Worm (Caenorhabditis elegans) whole organism, L3 larva: ENCODE results near the gene ZK1073.2.

Experiments used
- aly-2 ChIP-seq: fragments of 150-350 bp; optimal IDR thresholded peaks from 2 replicates; lab custom pipeline; 2014; ENCODE audit warnings: missing biosample characterization, missing genetic modification characterization
- ceh-16 ChIP-seq: sonication (generic microtip); optimal IDR thresholded peaks from 2 replicates; lab custom pipeline; 2017; ENCODE audit warnings: missing biosample characterization, missing genetic modification characterization
- elt-3 ChIP-seq, 3 experiments: fragments of 150-350 bp in 1 of 3; sonication (generic microtip) in 2 of 3; optimal IDR thresholded peaks; 2 replicates in 2 of 3; 4 replicates in 1 of 3; lab custom pipeline; 2014 to 2017; ENCODE audit warnings: missing biosample characterization in 3 of 3, missing genetic modification characterization in 3 of 3
- fkh-10 ChIP-seq: sonication (generic microtip); optimal IDR thresholded peaks from 2 replicates; lab custom pipeline; 2017; ENCODE audit warnings: missing biosample characterization, missing genetic modification reagents, missing genetic modification characterization
- nfya-1 ChIP-seq: sonication (generic microtip); optimal IDR thresholded peaks from 2 replicates; lab custom pipeline; 2017; ENCODE audit warnings: missing genetic modification characterization, mild to moderate bottlenecking, missing compliant biosample characterization, antibody characterized with exemption, moderate library complexity; ENCODE audit not compliant: insufficient read depth
- nhr-11 ChIP-seq: fragments of 150-350 bp; optimal IDR thresholded peaks from 2 replicates; lab custom pipeline; 2014; ENCODE audit warnings: missing biosample characterization, missing genetic modification characterization
- nhr-12 ChIP-seq: fragments of 150-350 bp; optimal IDR thresholded peaks from 2 replicates; lab custom pipeline; 2014; ENCODE audit warnings: missing biosample characterization, missing genetic modification characterization
- nhr-28 ChIP-seq: fragments of 150-350 bp; optimal IDR thresholded peaks from 2 replicates; lab custom pipeline; 2014; ENCODE audit warnings: missing biosample characterization, missing genetic modification characterization
- nhr-67 ChIP-seq: fragments of 150-350 bp; optimal IDR thresholded peaks from 2 replicates; lab custom pipeline; 2014; ENCODE audit warnings: missing biosample characterization, missing genetic modification characterization
- nhr-76 ChIP-seq: fragments of 150-350 bp; sonication (generic microtip); optimal IDR thresholded peaks from 5 replicates; lab custom pipeline; 2014; ENCODE audit warnings: missing biosample characterization, missing genetic modification characterization
- nhr-77 ChIP-seq: fragments of 150-350 bp; optimal IDR thresholded peaks from 2 replicates; lab custom pipeline; 2014; ENCODE audit warnings: missing biosample characterization, missing genetic modification characterization
- sea-2 ChIP-seq: fragments of 150-350 bp; sonication (generic microtip); optimal IDR thresholded peaks from 4 replicates; lab custom pipeline; 2014; ENCODE audit warnings: missing biosample characterization, missing genetic modification reagents, missing genetic modification characterization
- skn-1 ChIP-seq: fragments of 150-350 bp; optimal IDR thresholded peaks from 2 replicates; lab custom pipeline; 2014; ENCODE audit warnings: missing biosample characterization, missing genetic modification characterization
- ztf-4 ChIP-seq: fragments of 150-350 bp; optimal IDR thresholded peaks from 2 replicates; lab custom pipeline; 2014; ENCODE audit warnings: missing biosample characterization, missing genetic modification characterization

DNA sequence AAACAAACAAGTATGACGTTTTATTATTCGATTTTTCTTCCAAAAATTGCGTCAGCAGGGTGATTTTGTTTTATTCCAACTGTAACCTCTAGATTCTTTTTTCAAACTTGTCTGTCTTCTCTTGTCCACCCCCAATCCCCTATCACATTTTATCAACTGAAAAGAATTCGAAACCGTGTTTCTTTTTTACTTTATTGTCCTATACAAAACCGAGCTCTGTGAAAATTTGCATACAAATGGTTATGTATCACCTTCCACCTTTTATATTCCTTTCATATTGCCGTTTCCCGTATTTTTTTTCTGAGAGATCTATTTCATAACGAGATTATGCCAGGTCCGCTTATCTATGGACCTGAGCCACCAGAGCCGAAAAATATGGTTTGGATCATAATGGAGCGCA lies 48.3 kb upstream of the ZK1073.2 start, which contains the start of gene T27A8.7:
- TF ChIP-seq elt-3 (tag; optimal IDR thresholded peaks at IDR 0.05; lab: Kevin White, UChicago): no peak
- TF ChIP-seq ceh-16 (tag; lab: Kevin White, UChicago): no peak
- TF ChIP-seq nhr-11: no peak
- TF ChIP-seq aly-2: no peak
- no peak for TF ChIP-seq fkh-10
- TF ChIP-seq nhr-28: no peak
- no peak for TF ChIP-seq nhr-12 (tag; lab: Kevin White, UChicago)
- TF ChIP-seq ztf-4 (tag; lab: Kevin White, UChicago): no peak
- TF ChIP-seq skn-1 (tag; lab: Kevin White, UChicago): no peak
- no peak for TF ChIP-seq nhr-76
- TF ChIP-seq sea-2: no peak
- TF ChIP-seq nhr-67 (tag; lab: Kevin White, UChicago): no peak
- no peak for TF ChIP-seq nhr-77
- no peak for TF ChIP-seq nfya-1 (tag; lab: Kevin White, UChicago)
